Fruit fly (Drosophila melanogaster): ENCODE data around the gene CG13026.

dm6 chr3L:16755189-16755588 lies 29.2 kb upstream of the CG13026 start, which contains the start of gene CG42852:
- TF ChIP-seq topi (GFP tag; optimal IDR thresholded peaks at IDR 0.05) (no peak), Lpt (GFP tag; optimal IDR thresholded peaks at IDR 0.05) (no peak), CG6808 (GFP tag; optimal IDR thresholded peaks at IDR 0.05) (no peak), Eip93F (GFP tag; optimal IDR thresholded peaks at IDR 0.05) (no peak), Eip75B (GFP tag; optimal IDR thresholded peaks at IDR 0.05) (no peak), Hr39 (GFP tag; optimal IDR thresholded peaks at IDR 0.05) (no peak), CG1621 (tag; optimal IDR thresholded peaks at IDR 0.05) (no peak), Met (GFP tag; optimal IDR thresholded peaks at IDR 0.05) (no peak), Sox15 (GFP tag; optimal IDR thresholded peaks at IDR 0.05) (no peak), CG15336 (GFP tag; IDR thresholded peaks at IDR 0.05) (no peak), net (GFP tag; optimal IDR thresholded peaks at IDR 0.05) (no peak), lz (GFP tag; optimal IDR thresholded peaks at IDR 0.05) (no peak)

All from whole organism, prepupa.